Fruit fly (Drosophila melanogaster) whole organism, adult: Measurements from ENCODE around the gene dpr16.
A peak's percentile ranks its signal among the peaks of the same experiment; 100 is the strongest.

Experiments used
- CG11617 ChIP-seq: fragments of 200-800 bp; sonication (Bioruptor generic); optimal IDR thresholded peaks from 2 replicates; lab custom pipeline; 2017; ENCODE audit warnings: mild to moderate bottlenecking, missing biosample characterization, missing genetic modification reagents, missing genetic modification characterization
- CG12768 ChIP-seq: fragments of 200-800 bp; sonication (Bioruptor generic); optimal IDR thresholded peaks from 2 replicates; lab custom pipeline; 2017; ENCODE audit warnings: missing biosample characterization, missing genetic modification characterization, mild to moderate bottlenecking, moderate library complexity, missing genetic modification reagents
- CG14711 ChIP-seq: fragments of 200-800 bp; sonication (Bioruptor generic); optimal IDR thresholded peaks from 2 replicates; lab custom pipeline; 2018; ENCODE audit warnings: missing biosample characterization, mild to moderate bottlenecking, missing genetic modification characterization, moderate library complexity
- CG1620 ChIP-seq: fragments of 200-800 bp; sonication (Bioruptor generic); optimal IDR thresholded peaks from 2 replicates; lab custom pipeline; 2016; ENCODE audit warnings: missing biosample characterization, missing genetic modification characterization
- CG33017 ChIP-seq: fragments of 200-800 bp; sonication (Bioruptor generic); optimal IDR thresholded peaks from 2 replicates; lab custom pipeline; 2018; ENCODE audit warnings: missing biosample characterization, mild to moderate bottlenecking, missing genetic modification characterization, moderate library complexity
- CG5204 ChIP-seq: fragments of 200-800 bp; sonication (Bioruptor generic); optimal IDR thresholded peaks from 2 replicates; lab custom pipeline; 2016; ENCODE audit warnings: missing biosample characterization, missing genetic modification characterization
- CG7045 ChIP-seq: fragments of 200-800 bp; sonication (Bioruptor generic); optimal IDR thresholded peaks from 2 replicates; lab custom pipeline; 2017; ENCODE audit warnings: missing biosample characterization, mild to moderate bottlenecking, missing genetic modification characterization
- CG7101 ChIP-seq: fragments of 200-800 bp; sonication (Bioruptor generic); optimal IDR thresholded peaks from 2 replicates; lab custom pipeline; 2018; ENCODE audit warnings: missing biosample characterization, mild to moderate bottlenecking, missing genetic modification characterization, moderate library complexity
- Clk ChIP-seq: fragments of 200-800 bp; sonication (Bioruptor generic); optimal IDR thresholded peaks from 2 replicates; lab custom pipeline; 2017; ENCODE audit warnings: missing biosample characterization, missing genetic modification characterization
- Crg-1 ChIP-seq: fragments of 200-800 bp; sonication (Bioruptor generic); optimal IDR thresholded peaks from 2 replicates; lab custom pipeline; 2016; ENCODE audit warnings: missing biosample characterization, missing genetic modification characterization
- Hr96 ChIP-seq: fragments of 200-800 bp; sonication (Bioruptor generic); optimal IDR thresholded peaks from 2 replicates; lab custom pipeline; 2016; ENCODE audit warnings: missing biosample characterization, missing genetic modification characterization
- Mnt ChIP-seq: fragments of 200-800 bp; sonication (Bioruptor generic); optimal IDR thresholded peaks from 2 replicates; lab custom pipeline; 2016; ENCODE audit warnings: missing biosample characterization, mild to moderate bottlenecking, missing genetic modification characterization
- bab1 ChIP-seq: fragments of 200-800 bp; sonication (Bioruptor generic); optimal IDR thresholded peaks from 3 replicates; lab custom pipeline; 2019; ENCODE audit warnings: missing biosample characterization, mild to moderate bottlenecking, missing genetic modification characterization, moderate library complexity
- cic ChIP-seq: fragments of 200-800 bp; sonication (Bioruptor generic); optimal IDR thresholded peaks from 2 replicates; lab custom pipeline; 2017; ENCODE audit warnings: missing biosample characterization, mild to moderate bottlenecking, missing genetic modification characterization, moderate library complexity
- cnc ChIP-seq, 2 experiments: fragments of >200 bp; optimal IDR thresholded peaks; 2 replicates each; lab custom pipeline; 2017
- kay ChIP-seq: fragments of 200-800 bp; sonication (Bioruptor generic); peaks from one replicate; lab custom pipeline; 2016; ENCODE audit warnings: missing biosample characterization, missing genetic modification characterization, borderline replicate concordance
- ovo ChIP-seq: fragments of 200-800 bp; sonication (Bioruptor generic); optimal IDR thresholded peaks from 2 replicates; lab custom pipeline; 2016; ENCODE audit warnings: missing biosample characterization, missing genetic modification characterization
- pad ChIP-seq: fragments of 200-800 bp; sonication (Bioruptor generic); optimal IDR thresholded peaks from 3 replicates; lab custom pipeline; 2017; ENCODE audit warnings: missing biosample characterization, missing genetic modification characterization, mild to moderate bottlenecking, moderate library complexity, missing genetic modification reagents
- tj ChIP-seq: fragments of 200-800 bp; sonication (Bioruptor generic); optimal IDR thresholded peaks from 3 replicates; lab custom pipeline; 2017; ENCODE audit warnings: missing biosample characterization, mild to moderate bottlenecking, missing genetic modification characterization, moderate library complexity
- toe ChIP-seq: fragments of 200-800 bp; sonication (Bioruptor generic); optimal IDR thresholded peaks from 2 replicates; lab custom pipeline; 2016; ENCODE audit warnings: missing biosample characterization, missing genetic modification characterization

dpr16 gene

DNA sequence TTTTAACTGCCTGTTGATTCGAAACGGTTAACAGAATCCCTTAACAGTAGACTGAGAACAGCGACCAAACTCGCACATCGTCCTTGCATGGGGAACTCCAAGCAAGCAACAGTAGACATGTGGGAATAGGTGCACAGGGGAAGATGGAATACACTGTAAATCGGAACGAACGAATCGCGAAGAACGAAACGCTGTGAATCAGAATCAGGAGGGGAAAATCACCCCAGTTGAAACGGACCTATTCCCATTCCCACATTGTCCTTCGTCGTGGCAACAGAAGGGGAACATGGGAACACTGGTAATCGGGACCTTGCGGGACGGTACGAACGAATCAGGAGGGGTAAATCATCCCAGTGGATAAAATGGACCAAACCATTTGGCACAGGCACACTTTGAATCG, at the start of gene dpr16:
dpr16 (plus strand) TSS at position 386 of the 400 bp plus-strand sequence.
- TF ChIP-seq CG14711 (no peak), Mnt (no peak), cic (GFP tag; lab: Kevin White, UChicago) (no peak), Hr96 (GFP tag; lab: Kevin White, UChicago) (no peak), CG11617 (GFP tag; lab: Kevin White, UChicago) (no peak), pad (peak; percentile 99)

DNA sequence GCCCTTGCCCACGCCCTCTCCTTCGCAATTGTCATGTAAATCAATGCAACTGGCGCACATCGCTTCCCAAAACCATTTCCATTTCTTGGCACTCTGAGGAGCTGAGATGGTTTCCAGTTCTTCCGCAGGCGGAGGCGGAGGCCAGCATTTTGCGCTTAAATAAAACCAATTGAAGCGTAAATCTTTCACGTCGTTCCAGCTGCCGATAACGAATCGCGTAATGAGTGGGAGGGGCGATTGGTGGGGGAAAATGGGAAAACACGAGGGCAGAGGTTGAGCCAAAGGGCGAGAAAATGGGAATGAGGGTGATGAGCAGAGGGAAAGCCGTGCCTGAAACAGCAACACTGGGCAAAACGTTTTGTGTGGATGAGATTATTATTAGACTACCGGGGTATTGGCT, 48.3 kb upstream of the dpr16 start:
- TF ChIP-seq CG7101 (tag; lab: Kevin White, UChicago) (no peak), Mnt (no peak), CG12768 (no peak), CG1620 (no peak), kay (GFP tag; lab: Kevin White, UChicago) (no peak), ovo (GFP tag; lab: Kevin White, UChicago) (no peak), cnc (optimal IDR thresholded peaks at IDR 0.05; lab: Kevin White, UChicago) (no peak), cic (GFP tag; lab: Kevin White, UChicago) (no peak), bab1 (no peak), pad (no peak), Clk (GFP tag; lab: Kevin White, UChicago) (no peak)

DNA sequence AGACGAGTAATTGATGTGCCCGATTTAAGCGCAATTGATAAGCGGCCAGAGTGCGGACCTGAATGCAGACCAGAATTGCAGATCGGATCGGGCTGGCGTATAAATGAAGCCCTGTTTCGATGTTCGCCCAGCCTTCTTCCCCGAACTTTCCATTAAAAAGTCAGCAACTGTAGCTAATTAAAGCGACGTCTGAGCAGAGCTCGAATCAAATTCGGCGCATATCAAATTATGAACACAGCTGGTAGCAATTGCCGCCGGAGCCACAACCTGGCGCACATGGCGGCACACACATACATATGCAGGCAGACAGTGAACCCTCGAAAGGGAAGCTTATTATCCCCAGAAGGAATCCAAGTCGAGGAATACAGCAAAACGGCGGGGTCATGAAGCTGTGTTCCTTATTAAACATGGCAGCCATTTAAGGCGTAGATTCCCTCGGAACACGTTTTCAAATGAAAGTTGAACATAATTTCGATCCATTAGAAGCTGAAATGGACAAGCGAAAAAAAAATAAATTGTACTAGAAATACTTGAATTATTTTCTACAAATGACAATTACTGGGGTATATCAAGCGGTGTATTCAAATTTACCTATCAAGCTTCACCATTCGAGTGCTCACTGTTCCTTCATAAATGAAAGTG, 47.2 kb upstream of the dpr16 start:
- no peak for TF ChIP-seq CG7101 (tag; lab: Kevin White, UChicago)

dm6 chr3R:5104212-5104611, 46.5 kb upstream of the dpr16 start:
- no peak for TF ChIP-seq CG1620
- no peak for TF ChIP-seq pad
- no peak for TF ChIP-seq Mnt
- no peak for TF ChIP-seq CG7101 (tag; lab: Kevin White, UChicago)
- TF ChIP-seq Crg-1: no peak
- TF ChIP-seq toe (GFP tag; lab: Kevin White, UChicago): no peak
- no peak for TF ChIP-seq CG7045 (GFP tag; lab: Kevin White, UChicago)

DNA sequence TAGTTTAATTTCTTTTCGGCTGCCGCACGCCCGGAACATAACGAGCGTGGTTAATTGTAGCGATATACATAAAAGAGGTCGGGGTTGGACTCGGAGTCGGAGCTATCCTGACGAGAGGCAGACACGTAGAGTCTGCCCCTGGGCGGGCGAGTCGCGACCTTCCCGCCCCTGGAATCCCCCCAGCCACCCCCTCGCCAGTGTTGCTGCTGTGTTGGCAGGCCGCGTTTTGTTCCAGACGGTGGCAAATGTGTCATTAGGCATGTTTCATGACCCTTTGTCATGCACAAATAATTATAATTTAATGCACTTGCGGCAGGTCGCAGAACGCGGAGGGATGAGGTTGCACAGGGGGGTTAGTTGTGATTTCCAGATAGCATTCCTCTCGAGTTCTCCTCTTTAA, 45.3 kb upstream of the dpr16 start:
- no peak for TF ChIP-seq CG7045 (GFP tag; lab: Kevin White, UChicago)
- no peak for TF ChIP-seq bab1
- TF ChIP-seq Crg-1: no peak
- no peak for TF ChIP-seq Mnt
- TF ChIP-seq tj: no peak
- TF ChIP-seq Clk (GFP tag; lab: Kevin White, UChicago): no peak

DNA sequence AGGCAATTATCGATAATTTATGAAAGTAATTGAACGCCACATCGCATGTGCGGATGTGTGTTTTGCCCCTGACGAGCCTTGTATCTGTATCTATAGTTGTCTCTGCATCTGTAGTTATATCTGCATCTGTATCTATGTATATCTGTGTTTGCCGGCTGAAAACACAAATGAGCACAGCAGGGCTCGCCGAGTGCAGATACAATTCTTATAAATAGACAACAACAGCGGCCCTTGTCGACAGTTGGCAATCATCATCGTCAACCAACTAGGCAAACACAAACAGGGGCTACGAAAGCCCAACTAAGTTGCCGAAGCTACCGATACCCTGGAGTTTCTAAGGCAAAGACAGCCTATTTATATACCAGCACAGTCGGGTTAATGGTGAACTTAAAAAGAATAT, 43.8 kb upstream of the dpr16 start:
- TF ChIP-seq kay (GFP tag; lab: Kevin White, UChicago) (no peak), Mnt (no peak), CG1620 (no peak), Crg-1 (no peak), Clk (GFP tag; lab: Kevin White, UChicago) (no peak), ovo (GFP tag; lab: Kevin White, UChicago) (no peak), CG7045 (GFP tag; lab: Kevin White, UChicago) (no peak), bab1 (no peak), pad (no peak), cnc (optimal IDR thresholded peaks at IDR 0.05; lab: Kevin White, UChicago) (no peak), CG33017 (tag; lab: Kevin White, UChicago) (no peak), CG5204 (GFP tag; lab: Kevin White, UChicago) (no peak), CG7101 (tag; lab: Kevin White, UChicago) (no peak), CG14711 (no peak), toe (GFP tag; lab: Kevin White, UChicago) (no peak), CG12768 (no peak), tj (no peak), cic (GFP tag; lab: Kevin White, UChicago) (no peak)

DNA sequence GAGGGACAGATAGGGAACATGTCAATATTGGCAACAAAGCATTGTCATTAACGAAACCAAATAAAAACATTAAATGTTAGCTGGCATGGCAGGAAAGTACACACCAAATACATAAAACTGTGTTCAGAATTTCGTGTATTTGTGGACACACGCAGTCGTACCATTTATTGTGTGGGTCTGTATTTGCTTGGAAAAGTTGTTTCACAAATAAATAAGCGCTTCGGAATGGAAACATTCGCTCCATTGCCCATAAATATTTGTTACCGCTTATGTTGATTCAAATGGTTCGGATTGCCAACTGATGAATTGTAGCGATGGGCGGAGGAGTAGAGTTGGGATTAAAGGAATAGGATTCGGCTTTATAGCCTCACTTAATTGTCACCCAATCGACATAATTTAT, 42.7 kb upstream of the dpr16 start:
- TF ChIP-seq ovo (GFP tag; lab: Kevin White, UChicago) (peak; percentile 56), toe (GFP tag; lab: Kevin White, UChicago) (no peak), CG33017 (tag; lab: Kevin White, UChicago) (no peak), kay (GFP tag; lab: Kevin White, UChicago) (peak; percentile 82), pad (peak; percentile 13), Crg-1 (no peak), tj (no peak), cnc (optimal IDR thresholded peaks at IDR 0.05; lab: Kevin White, UChicago) (no peak), CG1620 (no peak), Hr96 (GFP tag; lab: Kevin White, UChicago) (peak; percentile 0), CG14711 (peak; percentile 30), cic (GFP tag; lab: Kevin White, UChicago) (no peak), bab1 (no peak), Mnt (no peak), CG5204 (GFP tag; lab: Kevin White, UChicago) (no peak), CG7045 (GFP tag; lab: Kevin White, UChicago) (no peak), CG7101 (tag; lab: Kevin White, UChicago) (peak; percentile 36), CG11617 (GFP tag; lab: Kevin White, UChicago) (peak; percentile 5), CG12768 (no peak), Clk (GFP tag; lab: Kevin White, UChicago) (no peak)
